Fruit fly (Drosophila melanogaster): Measurements from ENCODE around the gene CG6244.

The CG6244 gene

DNA sequence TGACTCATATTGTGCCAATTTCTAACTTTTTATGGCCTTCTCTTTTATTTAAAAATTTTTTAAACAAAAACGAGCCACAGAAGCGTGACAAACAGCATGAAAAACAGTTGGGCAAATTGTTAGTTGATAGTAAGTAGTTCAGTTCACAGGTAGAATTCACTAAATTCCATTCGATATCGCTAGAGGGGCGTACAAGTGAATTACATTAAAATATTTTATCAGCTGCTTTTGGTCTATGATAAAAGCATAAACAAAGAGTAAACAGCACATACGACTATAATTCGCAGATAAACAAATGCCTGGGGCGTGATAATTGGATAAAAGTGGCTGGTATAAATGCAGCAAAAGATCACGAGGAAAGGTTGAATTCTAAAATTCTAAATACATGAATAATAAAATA, 5.9 kb downstream of the CG6244 start (continued):
- TF ChIP-seq lbe (GFP tag; optimal IDR thresholded peaks at IDR 0.05) (no peak), CG11695 (GFP tag; IDR thresholded peaks at IDR 0.05) (no peak), CG17829 (tag; optimal IDR thresholded peaks at IDR 0.05) (no peak), gsb (GFP tag; IDR thresholded peaks at IDR 0.05) (no peak), Fer2 (tag; optimal IDR thresholded peaks at IDR 0.05) (no peak), zf30C (GFP tag; optimal IDR thresholded peaks at IDR 0.05) (no peak), bsh (GFP tag; optimal IDR thresholded peaks at IDR 0.05) (no peak), fu2 (GFP tag; optimal IDR thresholded peaks at IDR 0.05) (no peak), lab (GFP tag; optimal IDR thresholded peaks at IDR 0.05) (peak; percentile 79), Drgx (GFP tag; IDR thresholded peaks at IDR 0.05) (no peak), CG8765 (GFP tag; IDR thresholded peaks at IDR 0.05) (no peak), CG8924 (tag; optimal IDR thresholded peaks at IDR 0.05) (no peak), CG14441 (GFP tag; IDR thresholded peaks at IDR 0.05) (peak; percentile 35; the same call in 1 of the 2 replicates), CG7745 (tag; optimal IDR thresholded peaks at IDR 0.05) (no peak), CG34376 (GFP tag; optimal IDR thresholded peaks at IDR 0.05) (peak; percentile 76), Awh (GFP tag; IDR thresholded peaks at IDR 0.05) (no peak), Dad (GFP tag; optimal IDR thresholded peaks at IDR 0.05) (no peak), lov (optimal IDR thresholded peaks at IDR 0.05) (no peak), lov (GFP tag; IDR thresholded peaks at IDR 0.05) (no peak), CG10543 (GFP tag; optimal IDR thresholded peaks at IDR 0.05) (peak; percentile 73), Eip74EF (GFP tag; optimal IDR thresholded peaks at IDR 0.05) (no peak), cwo (GFP tag; optimal IDR thresholded peaks at IDR 0.05) (peak; percentile 61), Ravus (GFP tag; IDR thresholded peaks at IDR 0.05) (no peak), tna (GFP tag; IDR thresholded peaks at IDR 0.05; ENCODE audit: partially characterized antibody) (no peak), CG4360 (GFP tag; IDR thresholded peaks at IDR 0.05) (no peak), CG9437 (GFP tag; optimal IDR thresholded peaks at IDR 0.05) (no peak), CG6689 (GFP tag; IDR thresholded peaks at IDR 0.05) (no peak), CG3163 (GFP tag; optimal IDR thresholded peaks at IDR 0.05) (no peak), NFAT (GFP tag; IDR thresholded peaks at IDR 0.05) (no peak), CG12744 (GFP tag; optimal IDR thresholded peaks at IDR 0.05) (no peak), CoRest (tag; optimal IDR thresholded peaks at IDR 0.05) (no peak), CG31388 (GFP tag; optimal IDR thresholded peaks at IDR 0.05) (no peak), HmgD (GFP tag; optimal IDR thresholded peaks at IDR 0.05) (no peak), so (GFP tag; IDR thresholded peaks at IDR 0.05) (no peak), CG7786 (GFP tag; optimal IDR thresholded peaks at IDR 0.05) (no peak), CG16815 (GFP tag; optimal IDR thresholded peaks at IDR 0.05) (no peak), ci (GFP tag; IDR thresholded peaks at IDR 0.05) (no peak), PHDP (tag; optimal IDR thresholded peaks at IDR 0.05) (peak; percentile 34), CG17385 (GFP tag; optimal IDR thresholded peaks at IDR 0.05) (peak; percentile 38), Gsc (GFP tag; IDR thresholded peaks at IDR 0.05) (no peak), CG9932 (GFP tag; IDR thresholded peaks at IDR 0.05) (no peak), CG13287 (GFP tag; IDR thresholded peaks at IDR 0.05; ENCODE audit: partially characterized antibody) (no peak), Atf6 (GFP tag; IDR thresholded peaks at IDR 0.05) (peak; percentile 47; the same call in 1 of the 2 replicates), nerfin-2 (GFP tag; IDR thresholded peaks at IDR 0.05; ENCODE audit: partially characterized antibody) (no peak), sisA (GFP tag; IDR thresholded peaks at IDR 0.05) (no peak), vvl (GFP tag; IDR thresholded peaks at IDR 0.05) (no peak), C15 (GFP tag; IDR thresholded peaks at IDR 0.05) (no peak), CG6175 (GFP tag; IDR thresholded peaks at IDR 0.05) (no peak), mirr (GFP tag; optimal IDR thresholded peaks at IDR 0.05) (peak; percentile 86), CG2712 (tag; optimal IDR thresholded peaks at IDR 0.05) (no peak), CHES-1-like (GFP tag; optimal IDR thresholded peaks at IDR 0.05) (no peak), sug (tag; optimal IDR thresholded peaks at IDR 0.05) (peak; percentile 45)

Data from whole organism, embryonic.